Worm (Caenorhabditis elegans) whole organism, dauer: ENCODE data around the gene ZC513.3.

ENCODE experiments used
- unc-62 ChIP-seq: sonication (generic microtip); optimal IDR thresholded peaks from 2 replicates; lab custom pipeline; 2017; ENCODE audit warnings: missing biosample characterization, missing genetic modification reagents, missing genetic modification characterization

Gene ZC513.3

DNA sequence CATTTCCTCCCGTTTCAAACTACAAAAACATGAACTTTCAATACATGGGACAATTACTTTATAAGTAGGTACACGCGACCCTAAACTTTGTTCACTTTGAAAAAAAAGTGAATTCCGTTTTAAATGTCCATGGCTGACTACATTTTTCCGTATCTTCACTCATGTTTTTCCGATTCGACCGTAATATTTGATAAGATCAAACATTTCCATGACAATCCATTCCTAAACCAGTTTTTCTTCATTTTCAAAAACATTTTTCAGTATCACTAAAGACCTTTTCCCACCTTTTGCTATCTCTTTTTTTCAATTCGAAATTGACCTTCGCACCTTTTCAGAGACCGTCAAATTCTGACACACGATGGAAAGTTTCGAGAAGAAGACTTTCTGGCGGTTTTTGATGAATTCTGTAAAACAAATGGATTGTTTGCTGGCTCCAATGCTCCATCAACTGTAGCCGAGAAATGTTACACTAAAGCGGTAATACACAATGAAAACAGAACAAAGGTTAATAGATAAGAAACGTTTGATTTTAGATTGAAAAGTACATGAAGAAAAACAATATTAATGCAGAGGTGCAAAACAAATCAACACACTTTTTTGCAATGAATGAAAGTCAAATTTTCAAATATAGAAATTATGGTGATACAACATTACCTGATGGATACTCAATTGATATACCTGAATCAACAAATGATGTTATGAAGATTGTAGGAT is 19.2 kb upstream of the ZC513.3 start:
- TF ChIP-seq unc-62: no peak

ce11 chrV:8028825-8029489 is 17.8 kb upstream of the ZC513.3 start, which contains the start of gene oma-2:
Gene oma-2 (plus strand): TSS chrV:8029439.
- no peak for TF ChIP-seq unc-62

ce11 chrV:8031121-8031520 is 15.7 kb upstream of the ZC513.3 start, which contains the start of gene vars-1:
Gene vars-1 (plus strand): TSS chrV:8031411.
- no peak for TF ChIP-seq unc-62

- no peak for TF ChIP-seq unc-62
Observed at ce11 chrV:8034811-8035210, 12.0 kb upstream of the ZC513.3 start, which contains the start of gene algn-12. Gene algn-12 (plus strand): TSS chrV:8035111.

- no peak for TF ChIP-seq unc-62
Observed at ce11 chrV:8035947-8036346, 10.9 kb upstream of the ZC513.3 start, which contains the start of gene ZC513.14. Gene ZC513.14 (minus strand): TSS chrV:8036047.

ce11 chrV:8039085-8039525 is 7.7 kb upstream of the ZC513.3 start:
- no peak for TF ChIP-seq unc-62

ce11 chrV:8039606-8040005 is 7.2 kb upstream of the ZC513.3 start:
- TF ChIP-seq unc-62: no peak

DNA sequence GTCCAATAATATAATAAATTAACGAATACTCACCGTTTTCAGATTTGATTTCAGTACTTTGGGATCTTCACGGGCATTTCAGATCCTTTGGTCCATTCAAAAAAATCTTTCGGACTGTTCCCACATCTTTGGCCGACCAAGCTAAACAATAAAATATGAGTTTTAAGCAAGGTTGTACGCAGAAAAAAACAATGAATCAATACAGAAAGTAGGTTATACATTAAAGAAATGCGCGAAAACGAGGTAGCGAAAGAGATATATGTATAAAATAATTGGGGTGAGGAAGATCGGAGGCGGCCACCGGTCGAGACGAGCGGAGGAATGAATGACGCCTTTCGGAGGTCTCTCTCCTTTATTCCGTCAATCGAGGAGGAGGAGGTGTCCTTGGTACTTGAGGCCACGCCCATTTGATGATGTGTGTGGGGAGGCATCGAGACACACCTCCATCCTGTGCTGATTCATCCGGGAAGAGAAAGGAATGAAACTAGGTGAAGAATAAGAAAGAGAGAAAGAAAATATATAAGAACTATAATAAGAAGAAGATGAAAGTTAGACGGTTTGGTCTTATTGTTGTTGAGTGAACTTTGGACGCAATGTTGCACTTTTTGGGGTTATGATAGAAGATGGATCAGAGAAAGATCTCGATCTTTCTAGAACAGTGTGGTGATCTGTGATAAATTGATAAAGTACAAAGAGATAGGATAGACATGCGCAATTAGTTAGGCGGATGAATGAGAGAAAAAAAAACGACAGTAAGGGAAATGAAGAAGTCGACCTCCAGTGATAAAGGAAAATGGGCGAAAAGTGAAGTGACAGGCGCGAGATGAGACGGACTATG is 6.3 kb upstream of the ZC513.3 start:
- TF ChIP-seq unc-62: no peak

DNA sequence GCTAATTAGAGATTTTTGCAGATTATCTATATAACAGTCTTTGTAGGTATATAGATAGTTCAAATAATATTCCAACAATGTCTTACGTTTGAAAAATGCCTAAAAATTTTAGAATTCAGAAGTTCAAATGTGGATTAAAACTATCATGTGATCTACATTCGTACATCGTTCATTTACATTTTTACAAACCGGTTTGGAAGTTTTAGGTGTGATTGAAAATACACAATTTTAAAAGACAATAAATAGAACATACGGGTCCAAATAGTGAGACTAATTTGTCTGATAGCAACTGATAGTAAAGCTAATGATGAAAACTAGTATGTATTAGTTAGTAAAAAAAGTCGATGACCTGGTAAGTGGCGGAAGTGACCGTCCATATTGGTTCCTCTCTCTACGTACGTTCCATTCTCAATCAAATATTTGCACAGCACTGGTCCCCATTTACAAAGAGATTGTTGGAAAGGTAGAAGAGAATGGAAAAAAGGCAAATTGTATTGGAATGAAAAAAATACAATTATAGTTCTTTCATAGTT is 5.4 kb upstream of the ZC513.3 start:
- TF ChIP-seq unc-62: no peak

ce11 chrV:8043664-8044063 is 3.1 kb upstream of the ZC513.3 start:
- no peak for TF ChIP-seq unc-62

DNA sequence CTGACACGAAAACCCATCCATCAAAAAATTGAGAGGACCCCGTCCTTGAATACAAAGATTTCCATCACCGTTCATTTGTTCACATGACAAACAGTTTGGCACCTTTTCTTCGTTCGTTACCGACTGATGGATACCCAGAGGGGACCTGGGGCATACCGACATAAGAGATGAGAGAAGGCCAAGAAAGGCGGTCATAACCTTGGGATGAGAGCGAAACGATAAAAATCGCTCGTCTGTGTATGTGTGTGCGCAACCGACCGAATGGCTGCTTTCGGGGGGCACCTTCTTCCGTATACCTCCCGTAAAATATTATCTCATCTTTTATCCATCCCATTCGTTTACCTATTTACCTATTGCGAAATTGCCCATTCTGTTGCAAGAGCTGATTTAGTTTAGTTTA is 1.8 kb upstream of the ZC513.3 start:
- TF ChIP-seq unc-62: no peak

DNA sequence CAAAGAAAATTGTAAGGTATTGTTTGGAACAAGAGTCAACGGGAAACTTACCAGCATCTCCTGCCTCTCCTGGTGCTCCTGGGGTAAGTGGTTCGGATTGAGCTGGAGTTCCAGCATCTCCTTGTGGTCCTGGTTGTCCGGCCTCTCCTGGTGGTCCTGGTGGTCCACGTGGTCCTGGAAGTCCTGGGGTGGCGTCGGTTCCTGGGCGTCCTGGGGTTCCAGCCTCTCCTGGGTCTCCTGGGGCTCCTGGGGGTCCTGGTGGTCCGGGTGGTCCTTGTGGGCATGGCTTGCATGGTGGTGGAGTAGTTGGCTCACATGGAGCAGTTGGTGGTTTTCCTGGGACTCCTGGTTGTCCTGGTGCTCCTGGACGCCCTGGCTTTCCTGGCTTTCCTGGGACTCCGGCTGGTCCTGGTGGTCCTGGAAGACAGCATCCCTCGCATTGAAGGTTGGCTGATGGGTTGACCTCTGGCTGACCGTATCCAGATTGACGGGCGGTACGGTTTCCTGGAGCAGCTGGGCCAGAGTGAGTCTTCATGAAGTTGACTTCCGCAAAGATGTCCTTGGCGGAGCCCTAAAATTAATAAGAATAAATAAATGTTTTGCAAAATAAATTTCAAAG is 3.4 kb downstream of the ZC513.3 start:
- TF ChIP-seq unc-62: no peak

DNA sequence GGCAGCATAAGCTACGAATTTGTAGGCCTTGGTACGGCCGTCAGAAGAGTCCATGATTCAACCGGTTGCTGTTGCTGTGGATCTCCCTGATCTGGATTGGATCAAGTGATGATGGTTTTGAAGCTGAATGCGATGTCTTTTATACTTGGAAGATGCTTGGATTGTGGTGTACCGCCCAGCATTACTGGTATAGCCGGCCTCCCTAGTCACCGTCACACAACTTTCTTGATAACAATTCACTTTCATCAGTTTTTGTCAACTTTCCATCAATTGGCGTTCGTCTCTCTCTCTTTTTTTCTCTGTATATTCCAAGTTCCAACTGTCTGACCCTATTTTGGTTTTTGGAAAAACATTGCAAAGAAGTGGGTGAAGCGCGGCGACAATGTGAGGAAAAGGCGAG is 4.0 kb downstream of the ZC513.3 start, which contains the start of gene col-43:
TSS of gene col-43 (minus strand) at position 101 of the 400 bp plus-strand sequence.
- TF ChIP-seq unc-62: no peak

ce11 chrV:8051851-8052250 is 5.0 kb downstream of the ZC513.3 start, which contains the start of gene sth-1:
Gene sth-1 (plus strand): TSS chrV:8052151.
- TF ChIP-seq unc-62: no peak

DNA sequence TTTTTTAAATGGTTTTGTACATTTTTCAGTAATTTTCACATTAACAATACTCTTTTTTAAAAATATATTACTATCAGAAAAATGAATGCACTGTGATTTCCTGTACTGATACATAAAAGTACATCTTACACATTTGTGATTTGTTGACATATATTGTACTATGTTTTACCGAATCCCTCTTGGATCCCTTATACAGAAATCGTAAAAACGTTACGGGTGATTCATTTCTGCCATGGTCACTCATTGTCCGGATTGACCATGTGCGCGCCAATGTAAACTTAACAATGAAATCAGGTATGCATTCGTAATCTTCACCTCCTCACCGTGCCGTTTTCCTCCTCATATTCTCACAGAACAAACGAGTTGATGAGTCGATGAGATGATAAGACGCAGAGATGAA is 7.3 kb downstream of the ZC513.3 start, which contains the start of gene ZC513.2:
TSS of gene ZC513.2 (plus strand) at position 301 of the 400 bp plus-strand sequence.
- no peak for TF ChIP-seq unc-62

ce11 chrV:8055170-8055569 is 8.4 kb downstream of the ZC513.3 start:
- no peak for TF ChIP-seq unc-62
